Worm (Caenorhabditis elegans) whole organism, L3 larva: ENCODE measurements around the gene nas-3.

Experiments used
- ZK546.5 ChIP-seq: sonication (generic microtip); optimal IDR thresholded peaks from 2 replicates; lab custom pipeline; 2017; ENCODE audit warnings: missing biosample characterization, missing genetic modification characterization
- aly-2 ChIP-seq: fragments of 150-350 bp; optimal IDR thresholded peaks from 2 replicates; lab custom pipeline; 2014; ENCODE audit warnings: missing biosample characterization, missing genetic modification characterization
- ama-1 ChIP-seq: fragments of 150-350 bp; optimal IDR thresholded peaks from 2 replicates; lab custom pipeline; 2018
- ceh-16 ChIP-seq: sonication (generic microtip); optimal IDR thresholded peaks from 2 replicates; lab custom pipeline; 2017; ENCODE audit warnings: missing biosample characterization, missing genetic modification characterization
- ceh-28 ChIP-seq: fragments of 150-350 bp; optimal IDR thresholded peaks from 2 replicates; lab custom pipeline; 2014; ENCODE audit warnings: missing biosample characterization, missing genetic modification reagents, missing genetic modification characterization
- ceh-82 ChIP-seq: fragments of 150-350 bp; optimal IDR thresholded peaks from 2 replicates; lab custom pipeline; 2014; ENCODE audit warnings: missing biosample characterization, missing genetic modification characterization
- daf-12 ChIP-seq: fragments of 150-350 bp; optimal IDR thresholded peaks from 2 replicates; lab custom pipeline; 2014; ENCODE audit warnings: missing biosample characterization, missing genetic modification reagents, missing genetic modification characterization
- egl-27 ChIP-seq: sonication (generic microtip); optimal IDR thresholded peaks from 4 replicates; lab custom pipeline; 2017; ENCODE audit warnings: missing biosample characterization, missing genetic modification reagents, missing genetic modification characterization
- egl-5 ChIP-seq: fragments of 150-350 bp; optimal IDR thresholded peaks from 2 replicates; lab custom pipeline; 2017; ENCODE audit warnings: missing biosample characterization, missing genetic modification reagents, missing genetic modification characterization, inconsistent platforms
- elt-2 ChIP-seq: sonication (generic microtip); optimal IDR thresholded peaks from 2 replicates; lab custom pipeline; 2016; ENCODE audit warnings: missing genetic modification reagents, mild to moderate bottlenecking, missing genetic modification characterization, missing compliant biosample characterization
- elt-3 ChIP-seq, 3 experiments: fragments of 150-350 bp in 1 of 3; sonication (generic microtip) in 2 of 3; optimal IDR thresholded peaks; 2 replicates in 2 of 3; 4 replicates in 1 of 3; lab custom pipeline; 2014 to 2017; ENCODE audit warnings: missing biosample characterization in 3 of 3, missing genetic modification characterization in 3 of 3
- eor-1 ChIP-seq, 2 experiments: fragments of 150-350 bp; optimal IDR thresholded peaks; 2 replicates each; lab custom pipeline; 2014 to 2018; ENCODE audit warnings: missing biosample characterization in 2 of 2, missing genetic modification characterization in 2 of 2
- fkh-10 ChIP-seq: sonication (generic microtip); optimal IDR thresholded peaks from 2 replicates; lab custom pipeline; 2017; ENCODE audit warnings: missing biosample characterization, missing genetic modification reagents, missing genetic modification characterization
- fkh-2 ChIP-seq: fragments of 150-350 bp; optimal IDR thresholded peaks from 2 replicates; lab custom pipeline; 2014; ENCODE audit warnings: missing biosample characterization, missing genetic modification reagents, missing genetic modification characterization
- fos-1 ChIP-seq: fragments of 150-350 bp; optimal IDR thresholded peaks from 2 replicates; lab custom pipeline; 2014; ENCODE audit warnings: missing biosample characterization, missing genetic modification characterization
- hmg-11 ChIP-seq: sonication (generic microtip); optimal IDR thresholded peaks from 2 replicates; lab custom pipeline; 2016; ENCODE audit warnings: missing genetic modification characterization, missing compliant biosample characterization
- jun-1 ChIP-seq: fragments of 150-350 bp; optimal IDR thresholded peaks from 2 replicates; lab custom pipeline; 2014; ENCODE audit warnings: missing biosample characterization, missing genetic modification reagents, missing genetic modification characterization
- lin-15B ChIP-seq: fragments of 150-350 bp; optimal IDR thresholded peaks from 2 replicates; lab custom pipeline; 2014; ENCODE audit warnings: missing biosample characterization, missing genetic modification characterization
- lsy-12 ChIP-seq: sonication (generic microtip); optimal IDR thresholded peaks from 2 replicates; lab custom pipeline; 2016; ENCODE audit warnings: mild to moderate bottlenecking, missing genetic modification characterization, missing compliant biosample characterization
- mdl-1 ChIP-seq: fragments of 150-350 bp; optimal IDR thresholded peaks from 2 replicates; lab custom pipeline; 2014; ENCODE audit warnings: missing biosample characterization, missing genetic modification characterization
- nfya-1 ChIP-seq: sonication (generic microtip); optimal IDR thresholded peaks from 2 replicates; lab custom pipeline; 2017; ENCODE audit warnings: missing genetic modification characterization, mild to moderate bottlenecking, missing compliant biosample characterization, antibody characterized with exemption, moderate library complexity; ENCODE audit not compliant: insufficient read depth
- nhr-11 ChIP-seq: fragments of 150-350 bp; optimal IDR thresholded peaks from 2 replicates; lab custom pipeline; 2014; ENCODE audit warnings: missing biosample characterization, missing genetic modification characterization
- nhr-12 ChIP-seq: fragments of 150-350 bp; optimal IDR thresholded peaks from 2 replicates; lab custom pipeline; 2014; ENCODE audit warnings: missing biosample characterization, missing genetic modification characterization
- nhr-23 ChIP-seq: fragments of 150-350 bp; optimal IDR thresholded peaks from 2 replicates; lab custom pipeline; 2014; ENCODE audit warnings: missing biosample characterization, missing genetic modification reagents, missing genetic modification characterization
- nhr-237 ChIP-seq: fragments of 150-350 bp; optimal IDR thresholded peaks from 2 replicates; lab custom pipeline; 2014; ENCODE audit warnings: missing biosample characterization, missing genetic modification characterization
- nhr-25 ChIP-seq: sonication (generic microtip); optimal IDR thresholded peaks from 2 replicates; lab custom pipeline; 2017; ENCODE audit warnings: missing biosample characterization, missing genetic modification characterization
- nhr-28 ChIP-seq: fragments of 150-350 bp; optimal IDR thresholded peaks from 2 replicates; lab custom pipeline; 2014; ENCODE audit warnings: missing biosample characterization, missing genetic modification characterization
- nhr-43 ChIP-seq: sonication (generic microtip); optimal IDR thresholded peaks from 2 replicates; lab custom pipeline; 2016; ENCODE audit warnings: mild to moderate bottlenecking, missing genetic modification characterization, missing compliant biosample characterization; ENCODE audit not compliant: poor library complexity, severe bottlenecking
- nhr-67 ChIP-seq: fragments of 150-350 bp; optimal IDR thresholded peaks from 2 replicates; lab custom pipeline; 2014; ENCODE audit warnings: missing biosample characterization, missing genetic modification characterization
- nhr-76 ChIP-seq: fragments of 150-350 bp; sonication (generic microtip); optimal IDR thresholded peaks from 5 replicates; lab custom pipeline; 2014; ENCODE audit warnings: missing biosample characterization, missing genetic modification characterization
- nhr-77 ChIP-seq: fragments of 150-350 bp; optimal IDR thresholded peaks from 2 replicates; lab custom pipeline; 2014; ENCODE audit warnings: missing biosample characterization, missing genetic modification characterization
- pha-4 ChIP-seq: fragments of 150-350 bp; optimal IDR thresholded peaks from 2 replicates; lab custom pipeline; 2014; ENCODE audit warnings: missing biosample characterization, missing genetic modification reagents, missing genetic modification characterization
- pqm-1 ChIP-seq: fragments of 150-350 bp; optimal IDR thresholded peaks from 2 replicates; lab custom pipeline; 2017; ENCODE audit warnings: missing biosample characterization, missing genetic modification characterization, inconsistent platforms
- sea-2 ChIP-seq: fragments of 150-350 bp; sonication (generic microtip); optimal IDR thresholded peaks from 4 replicates; lab custom pipeline; 2014; ENCODE audit warnings: missing biosample characterization, missing genetic modification reagents, missing genetic modification characterization
- skn-1 ChIP-seq: fragments of 150-350 bp; optimal IDR thresholded peaks from 2 replicates; lab custom pipeline; 2014; ENCODE audit warnings: missing biosample characterization, missing genetic modification characterization
- snpc-4 ChIP-seq: fragments of 150-350 bp; optimal IDR thresholded peaks from 2 replicates; lab custom pipeline; 2014; ENCODE audit warnings: missing biosample characterization, missing genetic modification characterization
- tbx-2 ChIP-seq: sonication (generic microtip); optimal IDR thresholded peaks from 2 replicates; lab custom pipeline; 2016; ENCODE audit warnings: mild to moderate bottlenecking, missing genetic modification characterization, missing compliant biosample characterization
- unc-39 ChIP-seq: sonication (generic microtip); optimal IDR thresholded peaks from 4 replicates; lab custom pipeline; 2017; ENCODE audit warnings: missing biosample characterization, missing genetic modification characterization
- unc-62 ChIP-seq: fragments of 150-350 bp; sonication (generic microtip); optimal IDR thresholded peaks from 4 replicates; lab custom pipeline; 2014; ENCODE audit warnings: missing biosample characterization, missing genetic modification reagents, missing genetic modification characterization

nas-3 gene

ce11 chrV:9443109-9443508 is 34.9 kb upstream of the nas-3 start:
- TF ChIP-seq nfya-1 (tag; lab: Kevin White, UChicago) = no peak
- TF ChIP-seq pha-4 = peak; percentile 89
- peak; percentile 96 for TF ChIP-seq elt-2 (tag; lab: Kevin White, UChicago)
- TF ChIP-seq jun-1 = peak; percentile 39
- TF ChIP-seq snpc-4 (tag; lab: Kevin White, UChicago) = no peak
- peak; percentile 90 for TF ChIP-seq pqm-1

ce11 chrV:9443748-9444147 is 34.2 kb upstream of the nas-3 start, which contains the start of gene wdr-62:
Gene wdr-62 (plus strand): TSS chrV:9444048.
- no peak for TF ChIP-seq nhr-76 (tag; lab: Kevin White, UChicago)
- TF ChIP-seq daf-12 (tag; lab: Kevin White, UChicago) = no peak
- no peak for TF ChIP-seq tbx-2 (tag; lab: Kevin White, UChicago)
- no peak for TF ChIP-seq nhr-25 (tag; lab: Kevin White, UChicago)
- no peak for TF ChIP-seq lin-15B
- no peak for TF ChIP-seq ZK546.5 (tag; lab: Kevin White, UChicago)
- TF ChIP-seq fkh-10 (GFP tag; lab: Kevin White, UChicago) = no peak
- TF ChIP-seq sea-2 (GFP tag; lab: Kevin White, UChicago) = no peak
- no peak for TF ChIP-seq ceh-28 (tag; lab: Kevin White, UChicago)
- TF ChIP-seq jun-1 = no peak
- no peak for TF ChIP-seq fkh-2
- no peak for TF ChIP-seq elt-3 (tag; optimal IDR thresholded peaks at IDR 0.05; lab: Kevin White, UChicago)
- no peak for TF ChIP-seq eor-1 (tag; optimal IDR thresholded peaks at IDR 0.05; lab: Kevin White, UChicago)
- no peak for TF ChIP-seq unc-39 (tag; lab: Kevin White, UChicago)
- no peak for TF ChIP-seq ama-1 (lab: Kevin White, UChicago)
- TF ChIP-seq, all 47 proteins: peak for 0

ce11 chrV:9444618-9445017 is 33.3 kb upstream of the nas-3 start:
- TF ChIP-seq fkh-10 (GFP tag; lab: Kevin White, UChicago) = no peak
- TF ChIP-seq nhr-237 (tag; lab: Kevin White, UChicago) = no peak
- TF ChIP-seq nhr-12 (tag; lab: Kevin White, UChicago) = no peak
- no peak for TF ChIP-seq daf-12 (tag; lab: Kevin White, UChicago)
- no peak for TF ChIP-seq jun-1
- TF ChIP-seq nhr-11 (tag; lab: Kevin White, UChicago) = no peak
- peak; percentile 27 for TF ChIP-seq nhr-25 (tag; lab: Kevin White, UChicago)
- TF ChIP-seq nhr-23 (tag; lab: Kevin White, UChicago) = peak; percentile 75
- no peak for TF ChIP-seq eor-1 (tag; optimal IDR thresholded peaks at IDR 0.05; lab: Kevin White, UChicago)
- TF ChIP-seq egl-5 (tag; lab: Kevin White, UChicago) = no peak
- no peak for TF ChIP-seq unc-39 (tag; lab: Kevin White, UChicago)
- no peak for TF ChIP-seq ceh-82 (tag; lab: Kevin White, UChicago)
- TF ChIP-seq nhr-28 (tag; lab: Kevin White, UChicago) = no peak

- no peak for TF ChIP-seq nhr-77 (tag; lab: Kevin White, UChicago)
- no peak for TF ChIP-seq elt-2 (tag; lab: Kevin White, UChicago)
- TF ChIP-seq tbx-2 (tag; lab: Kevin White, UChicago) = no peak
- peak; percentile 80 for TF ChIP-seq pha-4
Measured at ce11 chrV:9451485-9451884, 26.5 kb upstream of the nas-3 start.

ce11 chrV:9453333-9453732 is 24.6 kb upstream of the nas-3 start:
- TF ChIP-seq pha-4 (no peak), sea-2 (GFP tag; lab: Kevin White, UChicago) (no peak), nhr-237 (tag; lab: Kevin White, UChicago) (no peak), lsy-12 (tag; lab: Kevin White, UChicago) (no peak), egl-27 (tag; lab: Kevin White, UChicago) (no peak), nhr-25 (tag; lab: Kevin White, UChicago) (peak; percentile 4)

ce11 chrV:9453933-9454332 is 24.0 kb upstream of the nas-3 start:
- no peak for TF ChIP-seq unc-62 (GFP tag; lab: Kevin White, UChicago)
- TF ChIP-seq nhr-77 (tag; lab: Kevin White, UChicago) = no peak
- TF ChIP-seq unc-39 (tag; lab: Kevin White, UChicago) = no peak
- no peak for TF ChIP-seq ZK546.5 (tag; lab: Kevin White, UChicago)
- no peak for TF ChIP-seq mdl-1 (tag; lab: Kevin White, UChicago)
- peak; percentile 35 for TF ChIP-seq nhr-23 (tag; lab: Kevin White, UChicago)
- peak; percentile 49 for TF ChIP-seq elt-2 (tag; lab: Kevin White, UChicago)
- TF ChIP-seq nhr-25 (tag; lab: Kevin White, UChicago) = no peak
- no peak for TF ChIP-seq fos-1 (tag; lab: Kevin White, UChicago)
- TF ChIP-seq sea-2 (GFP tag; lab: Kevin White, UChicago) = no peak
- TF ChIP-seq lsy-12 (tag; lab: Kevin White, UChicago) = no peak
- TF ChIP-seq skn-1 (tag; lab: Kevin White, UChicago) = no peak
- TF ChIP-seq nhr-67 (tag; lab: Kevin White, UChicago) = no peak
- no peak for TF ChIP-seq snpc-4 (tag; lab: Kevin White, UChicago)
- TF ChIP-seq pha-4 = no peak
- peak in 2 of 3 experiments; percentile 24 to 52 for TF ChIP-seq elt-3 (tag; optimal IDR thresholded peaks at IDR 0.05; lab: Kevin White, UChicago)
- no peak for TF ChIP-seq eor-1 (tag; optimal IDR thresholded peaks at IDR 0.05; lab: Kevin White, UChicago)
- no peak for TF ChIP-seq hmg-11
- TF ChIP-seq nhr-43 (tag; lab: Kevin White, UChicago) = no peak
- no peak for TF ChIP-seq egl-27 (tag; lab: Kevin White, UChicago)
- no peak for TF ChIP-seq lin-15B
- TF ChIP-seq ceh-16 = no peak
- no peak for TF ChIP-seq ama-1 (lab: Kevin White, UChicago)
- no peak for TF ChIP-seq aly-2 (tag; lab: Kevin White, UChicago)
- TF ChIP-seq ceh-82 (tag; lab: Kevin White, UChicago) = no peak
- TF ChIP-seq, all 47 proteins: peak for 3
